Fruit fly (Drosophila melanogaster) whole organism, embryonic: ENCODE data around the gene PIG-C.

ENCODE experiments used
- Aef1 ChIP-seq: fragments of 200-800 bp; sonication (Bioruptor generic); IDR thresholded peaks from 3 replicates; pipeline ENCODE4 v1.3.6; 2022; ENCODE audit warnings: missing biosample characterization, missing genetic modification characterization
- BEAF-32 ChIP-seq: fragments of 200-800 bp; sonication (Bioruptor generic); optimal IDR thresholded peaks from 3 replicates; lab custom pipeline; 2017; ENCODE audit warnings: missing biosample characterization, missing genetic modification characterization, mild to moderate bottlenecking, moderate library complexity, missing genetic modification reagents
- CG1233 ChIP-seq: fragments of 200-800 bp; sonication (Bioruptor generic); optimal IDR thresholded peaks from 4 replicates; lab custom pipeline; 2018; ENCODE audit warnings: missing biosample characterization, mild to moderate bottlenecking, missing genetic modification characterization
- CG12391 ChIP-seq: fragments of 200-800 bp; sonication (Bioruptor generic); optimal IDR thresholded peaks from 3 replicates; lab custom pipeline; 2018; ENCODE audit warnings: missing biosample characterization, mild to moderate bottlenecking, missing genetic modification characterization, moderate library complexity
- CG14667 ChIP-seq: fragments of 200-800 bp; sonication (Bioruptor generic); IDR thresholded peaks from 2 replicates; pipeline ENCODE4 v1.3.6; 2022; ENCODE audit warnings: missing biosample characterization, missing genetic modification characterization
- CG15011 ChIP-seq: fragments of 200-800 bp; sonication (Bioruptor generic); optimal IDR thresholded peaks from 3 replicates; lab custom pipeline; 2018; ENCODE audit warnings: missing biosample characterization, mild to moderate bottlenecking, missing genetic modification characterization
- CG16815 ChIP-seq: fragments of 200-800 bp; sonication (Bioruptor generic); optimal IDR thresholded peaks from 3 replicates; lab custom pipeline; 2017; ENCODE audit warnings: missing biosample characterization, mild to moderate bottlenecking, missing genetic modification characterization
- CG2875 ChIP-seq: fragments of 200-800 bp; sonication (Bioruptor generic); optimal IDR thresholded peaks from 2 replicates; lab custom pipeline; 2017; ENCODE audit warnings: missing biosample characterization, mild to moderate bottlenecking, missing genetic modification characterization, missing genetic modification reagents
- CG31365 ChIP-seq: fragments of 200-800 bp; sonication (Bioruptor generic); optimal IDR thresholded peaks from 2 replicates; lab custom pipeline; 2018; ENCODE audit warnings: missing biosample characterization, mild to moderate bottlenecking, missing genetic modification characterization
- CG32767 ChIP-seq: fragments of 200-800 bp; sonication (Bioruptor generic); IDR thresholded peaks from 2 replicates; pipeline ENCODE4 v1.3.6; 2022; ENCODE audit warnings: missing biosample characterization, missing genetic modification characterization
- CG34224 ChIP-seq: fragments of 200-800 bp; sonication (Bioruptor generic); IDR thresholded peaks from 3 replicates; pipeline ENCODE4 v1.3.6; 2022; ENCODE audit warnings: missing biosample characterization, missing genetic modification characterization; ENCODE audit not compliant: partially characterized antibody
- CG3726 ChIP-seq: fragments of 200-800 bp; sonication (Bioruptor generic); IDR thresholded peaks from 3 replicates; pipeline ENCODE4, ENCODE4 v1.3.6; 2022; ENCODE audit warnings: missing biosample characterization, missing genetic modification characterization
- CG5245 ChIP-seq: fragments of 200-800 bp; sonication (Bioruptor generic); optimal IDR thresholded peaks from 3 replicates; lab custom pipeline; 2016; ENCODE audit warnings: missing biosample characterization, missing genetic modification characterization
- CG7963 ChIP-seq: fragments of 200-800 bp; sonication (Bioruptor generic); IDR thresholded peaks from 3 replicates; pipeline ENCODE4 v1.3.6; 2022; ENCODE audit warnings: missing biosample characterization, missing genetic modification characterization; ENCODE audit not compliant: partially characterized antibody
- CG8359 ChIP-seq: fragments of 200-800 bp; sonication (Bioruptor generic); optimal IDR thresholded peaks from 2 replicates; lab custom pipeline; 2017; ENCODE audit warnings: missing biosample characterization, mild to moderate bottlenecking, missing genetic modification characterization, borderline replicate concordance
- Doc2 ChIP-seq: fragments of 200-800 bp; sonication (Bioruptor generic); IDR thresholded peaks from 2 replicates; pipeline ENCODE4 v1.3.6; 2022; ENCODE audit warnings: missing biosample characterization, missing genetic modification characterization
- Elba2 ChIP-seq: fragments of 200-800 bp; sonication (Bioruptor generic); optimal IDR thresholded peaks from 3 replicates; lab custom pipeline; 2016; ENCODE audit warnings: missing biosample characterization, missing genetic modification characterization
- Hey ChIP-seq: fragments of 200-800 bp; sonication (Bioruptor generic); optimal IDR thresholded peaks from 3 replicates; lab custom pipeline; 2018; ENCODE audit warnings: missing biosample characterization, mild to moderate bottlenecking, missing genetic modification characterization
- Max ChIP-seq: fragments of 200-800 bp; sonication (Bioruptor generic); optimal IDR thresholded peaks from 2 replicates; lab custom pipeline; 2016; ENCODE audit warnings: missing biosample characterization, mild to moderate bottlenecking, missing genetic modification characterization
- Med ChIP-seq: fragments of 200-800 bp; sonication (Bioruptor generic); peaks from one replicate; lab custom pipeline; 2016; ENCODE audit warnings: missing biosample characterization, missing genetic modification characterization, mild to moderate bottlenecking, inconsistent platforms, moderate library complexity
- Vsx1 ChIP-seq: fragments of 200-800 bp; sonication (Bioruptor generic); optimal IDR thresholded peaks from 2 replicates; lab custom pipeline; 2017; ENCODE audit warnings: missing biosample characterization, mild to moderate bottlenecking, missing genetic modification characterization, missing genetic modification reagents
- ato ChIP-seq: fragments of 200-800 bp; sonication (Bioruptor generic); IDR thresholded peaks from 2 replicates; pipeline ENCODE4 v1.3.6; 2022; ENCODE audit warnings: missing biosample characterization, missing genetic modification characterization; ENCODE audit not compliant: partially characterized antibody
- bbx ChIP-seq: fragments of 200-800 bp; sonication (Bioruptor generic); IDR thresholded peaks from 2 replicates; pipeline ENCODE4 v1.3.6; 2022; ENCODE audit warnings: missing biosample characterization, missing genetic modification characterization; ENCODE audit not compliant: partially characterized antibody
- chif ChIP-seq, 2 experiments: fragments of 200-800 bp; sonication (Bioruptor generic); optimal IDR thresholded peaks; 3 replicates each; lab custom pipeline; 2016; ENCODE audit warnings: missing biosample characterization in 2 of 2, missing genetic modification characterization in 2 of 2
- fd3F ChIP-seq: fragments of 200-800 bp; sonication (Bioruptor generic); optimal IDR thresholded peaks from 2 replicates; lab custom pipeline; 2018; ENCODE audit warnings: missing biosample characterization, mild to moderate bottlenecking, missing genetic modification characterization, moderate library complexity
- gsb-n ChIP-seq: fragments of 200-800 bp; sonication (Bioruptor generic); optimal IDR thresholded peaks from 3 replicates; lab custom pipeline; 2018; ENCODE audit warnings: missing biosample characterization, mild to moderate bottlenecking, missing genetic modification characterization
- mam ChIP-seq: fragments of 200-800 bp; sonication (Bioruptor generic); optimal IDR thresholded peaks from 3 replicates; lab custom pipeline; 2016; ENCODE audit warnings: missing biosample characterization, missing genetic modification characterization
- nerfin-2 ChIP-seq: fragments of 200-800 bp; sonication (Bioruptor generic); IDR thresholded peaks from 2 replicates; pipeline ENCODE4 v1.3.6; 2022; ENCODE audit warnings: missing biosample characterization, missing genetic modification characterization; ENCODE audit not compliant: partially characterized antibody
- oc ChIP-seq: fragments of 200-800 bp; sonication (Bioruptor generic); optimal IDR thresholded peaks from 2 replicates; lab custom pipeline; 2018; ENCODE audit warnings: missing biosample characterization, mild to moderate bottlenecking, missing genetic modification characterization, moderate library complexity
- pzg ChIP-seq: fragments of 200-800 bp; sonication (Bioruptor generic); optimal IDR thresholded peaks from 3 replicates; lab custom pipeline; 2018; ENCODE audit warnings: missing biosample characterization, mild to moderate bottlenecking, missing genetic modification characterization, moderate library complexity
- slbo ChIP-seq: fragments of 200-800 bp; sonication (Bioruptor generic); IDR thresholded peaks from 2 replicates; pipeline ENCODE4 v1.3.6; 2022; ENCODE audit warnings: missing biosample characterization, missing genetic modification characterization
- stwl ChIP-seq: fragments of 200-800 bp; sonication (Bioruptor generic); optimal IDR thresholded peaks from 3 replicates; lab custom pipeline; 2018; ENCODE audit warnings: missing biosample characterization, mild to moderate bottlenecking, missing genetic modification characterization, moderate library complexity
- toy ChIP-seq: fragments of 200-800 bp; sonication (Bioruptor generic); IDR thresholded peaks from 2 replicates; pipeline ENCODE4 v1.3.6; 2022; ENCODE audit warnings: missing biosample characterization, missing genetic modification characterization
- tup ChIP-seq: fragments of 200-800 bp; sonication (Bioruptor generic); optimal IDR thresholded peaks from 2 replicates; lab custom pipeline; 2016; ENCODE audit warnings: missing biosample characterization, mild to moderate bottlenecking, missing genetic modification characterization, moderate library complexity
- unpg ChIP-seq: fragments of 200-800 bp; sonication (Bioruptor generic); optimal IDR thresholded peaks from 3 replicates; lab custom pipeline; 2018; ENCODE audit warnings: missing biosample characterization, mild to moderate bottlenecking, missing genetic modification characterization, moderate library complexity
- vnd ChIP-seq: fragments of 200-800 bp; sonication (Bioruptor generic); IDR thresholded peaks from 3 replicates; pipeline ENCODE4 v1.3.6; 2022; ENCODE audit warnings: missing biosample characterization, missing genetic modification characterization; ENCODE audit not compliant: partially characterized antibody
- z ChIP-seq: fragments of 200-800 bp; sonication (Bioruptor generic); IDR thresholded peaks from 3 replicates; pipeline ENCODE4 v1.3.6; 2022; ENCODE audit warnings: missing biosample characterization, missing genetic modification characterization

The PIG-C gene

DNA sequence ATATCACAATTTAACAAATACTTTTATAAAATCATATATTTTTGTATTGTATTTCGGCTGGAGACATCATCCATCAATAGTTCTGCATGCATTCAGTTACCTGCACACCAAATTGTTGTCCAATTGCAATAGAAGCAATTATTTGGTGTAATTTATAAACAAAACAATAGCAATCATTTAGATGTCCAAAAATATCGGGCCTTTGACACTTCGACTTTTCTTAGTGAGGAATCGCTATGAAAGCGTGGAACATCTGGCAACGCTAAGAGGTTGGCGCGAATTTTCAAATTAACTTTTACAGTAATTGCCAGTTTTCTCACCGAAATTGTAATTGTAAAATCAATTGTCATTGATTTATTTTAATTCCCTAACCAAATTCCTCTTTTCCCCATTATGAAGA lies 15.8 kb upstream of the PIG-C start, which contains the start of gene CG14969 (continued):
- no peak for TF ChIP-seq nerfin-2 (GFP tag; lab: Robert Waterston, UW)
- peak; percentile 54 for TF ChIP-seq BEAF-32
- TF ChIP-seq, all 482 proteins: peak for 67

dm6 chr3L:3329763-3330162 lies 10.7 kb upstream of the PIG-C start, which contains the start of gene CG14961:
Gene CG14961 (plus strand): TSS chr3L:3330063.
- TF ChIP-seq Vsx1 (no peak), Max (no peak), stwl (no peak), bbx (GFP tag; lab: Robert Waterston, UW) (no peak), pzg (GFP tag; lab: Kevin White, UChicago) (no peak), vnd (no peak), CG1233 (GFP tag; lab: Kevin White, UChicago) (no peak), CG3726 (GFP tag; lab: Robert Waterston, UW) (no peak), CG34224 (no peak), CG15011 (GFP tag; lab: Kevin White, UChicago) (no peak), CG8359 (no peak), Aef1 (GFP tag; lab: Robert Waterston, UW) (no peak), CG16815 (GFP tag; lab: Kevin White, UChicago) (no peak), tup (GFP tag; lab: Kevin White, UChicago) (no peak), CG2875 (GFP tag; lab: Kevin White, UChicago) (no peak)

DNA sequence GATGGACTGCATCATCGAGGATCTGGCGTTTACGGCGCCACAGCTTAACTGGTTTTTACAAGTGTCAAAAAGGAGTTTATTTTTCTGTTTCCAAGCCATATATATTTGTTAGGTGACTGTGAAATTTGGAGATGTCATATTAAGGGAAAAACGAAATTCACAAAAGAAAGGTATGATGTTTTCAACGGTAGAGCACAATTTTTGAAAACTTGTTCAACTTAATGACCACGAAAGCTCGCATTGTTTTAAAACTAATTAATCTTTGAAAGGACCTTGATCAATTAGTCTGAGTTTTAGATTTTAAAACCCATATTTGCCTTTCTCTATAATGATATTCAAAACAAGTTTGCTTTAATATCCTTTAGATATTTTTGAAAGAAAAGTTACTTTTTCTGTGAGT lies 9.7 kb upstream of the PIG-C start, which contains the start of gene Strip:
Gene Strip, minus strand, starts transcription at position 101 of the 400 bp plus-strand sequence.
- no peak for TF ChIP-seq Hey (tag; lab: Kevin White, UChicago)
- TF ChIP-seq CG32767 (GFP tag; lab: Robert Waterston, UW): no peak
- TF ChIP-seq gsb-n (tag; lab: Kevin White, UChicago): no peak
- TF ChIP-seq chif (GFP tag; optimal IDR thresholded peaks at IDR 0.05; lab: Kevin White, UChicago): no peak
- no peak for TF ChIP-seq Doc2 (GFP tag; lab: Robert Waterston, UW)
- no peak for TF ChIP-seq slbo
- TF ChIP-seq CG14667 (GFP tag; lab: Robert Waterston, UW): no peak
- TF ChIP-seq ato: no peak
- TF ChIP-seq CG7963 (GFP tag; lab: Robert Waterston, UW): no peak
- TF ChIP-seq CG5245 (GFP tag; lab: Kevin White, UChicago): no peak
- no peak for TF ChIP-seq toy (GFP tag; lab: Robert Waterston, UW)
- no peak for TF ChIP-seq z (GFP tag; lab: Robert Waterston, UW)
- TF ChIP-seq Med (GFP tag; lab: Kevin White, UChicago): no peak
- TF ChIP-seq mam (GFP tag; lab: Kevin White, UChicago): no peak
- TF ChIP-seq CG12391 (tag; lab: Kevin White, UChicago): no peak
- no peak for TF ChIP-seq Elba2
- TF ChIP-seq CG31365 (tag; lab: Kevin White, UChicago): no peak
- TF ChIP-seq oc (tag; lab: Kevin White, UChicago): no peak
- TF ChIP-seq unpg (GFP tag; lab: Kevin White, UChicago): no peak
- no peak for TF ChIP-seq fd3F
- TF ChIP-seq, all 482 proteins: peak for 0
